Fruit fly (Drosophila melanogaster) whole organism: ENCODE data around the gene CG33110.
A peak's percentile ranks its signal among the peaks of the same experiment; 100 is the strongest.

Experiments used
- CG8478 ChIP-seq: fragments of >200 bp; optimal IDR thresholded peaks from 2 replicates; lab custom pipeline; 2018; ENCODE audit warnings: inconsistent platforms
- Dll ChIP-seq: fragments of >200 bp; optimal IDR thresholded peaks from 2 replicates; lab custom pipeline; 2017
- EcR ChIP-seq, 2 experiments: fragments of >200 bp; optimal IDR thresholded peaks; 2 replicates each; lab custom pipeline; 2017; ENCODE audit warnings: missing biosample characterization in 2 of 2, missing genetic modification characterization in 2 of 2, missing genetic modification reagents in 2 of 2
- pan ChIP-seq: fragments of >200 bp; optimal IDR thresholded peaks from 2 replicates; lab custom pipeline; 2017
- psq ChIP-seq: fragments of >200 bp; optimal IDR thresholded peaks from 2 replicates; lab custom pipeline; 2017
- usp ChIP-seq: fragments of >200 bp; optimal IDR thresholded peaks from 2 replicates; lab custom pipeline; 2017; ENCODE audit warnings: missing biosample characterization, missing genetic modification characterization, mixed read lengths

Gene CG33110

dm6 chr3R:22625514-22626333 is 55.7 kb downstream of the CG33110 start:
- TF ChIP-seq pan (lab: Kevin White, UChicago) (no peak), Dll (lab: Kevin White, UChicago) (no peak)

dm6 chr3R:22626334-22626688 is 56.3 kb downstream of the CG33110 start:
- TF ChIP-seq pan (lab: Kevin White, UChicago) (no peak), CG8478 (no peak), psq (lab: Kevin White, UChicago) (no peak), usp (GFP tag; lab: Kevin White, UChicago) (no peak), EcR (GFP tag; optimal IDR thresholded peaks at IDR 0.05; lab: Kevin White, UChicago) (no peak), Dll (lab: Kevin White, UChicago) (no peak)

- TF ChIP-seq EcR (GFP tag; optimal IDR thresholded peaks at IDR 0.05; lab: Kevin White, UChicago), result peak in 1 of 2 experiments; percentile 80
- TF ChIP-seq Dll (lab: Kevin White, UChicago), result no peak
Observed at dm6 chr3R:22626842-22627392, 56.9 kb downstream of the CG33110 start.

- TF ChIP-seq psq (lab: Kevin White, UChicago), result no peak
- TF ChIP-seq pan (lab: Kevin White, UChicago), result no peak
- TF ChIP-seq Dll (lab: Kevin White, UChicago), result no peak
- TF ChIP-seq CG8478, result no peak
- TF ChIP-seq EcR (GFP tag; optimal IDR thresholded peaks at IDR 0.05; lab: Kevin White, UChicago), result no peak
- TF ChIP-seq usp (GFP tag; lab: Kevin White, UChicago), result no peak
Observed at dm6 chr3R:22627936-22628513, 58.0 kb downstream of the CG33110 start.

- TF ChIP-seq pan (lab: Kevin White, UChicago) (no peak), usp (GFP tag; lab: Kevin White, UChicago) (no peak), CG8478 (no peak), psq (lab: Kevin White, UChicago) (no peak), Dll (lab: Kevin White, UChicago) (no peak), EcR (GFP tag; optimal IDR thresholded peaks at IDR 0.05; lab: Kevin White, UChicago) (no peak)
Observed at dm6 chr3R:22629174-22629573, 59.2 kb downstream of the CG33110 start.
